Comparison of ENCODE assay signal across 3 fruit fly cellular contexts in genomic region chr3L:7815956-7816355, dm6.
A peak's percentile ranks its signal among the peaks of the same experiment; 100 is the strongest.
TF ChIP-seq lines count a peak whose summit lies in the region.

No protein-coding gene starts in this region.

TF ChIP-seq in whole organism, adult, 20 proteins besides CTCF, POLR2A, EP300 and RAD21:
- no peak for TF ChIP-seq Hr96 (GFP tag; optimal IDR thresholded peaks at IDR 0.05; lab: Kevin White, UChicago)
- TF ChIP-seq cic (GFP tag; optimal IDR thresholded peaks at IDR 0.05; lab: Kevin White, UChicago), result no peak
- peak; percentile 93 for TF ChIP-seq kay (GFP tag; lab: Kevin White, UChicago; ENCODE audit: borderline replicate concordance)

TF ChIP-seq in whole organism, prepupa, 60 proteins besides CTCF, POLR2A, EP300 and RAD21:
- no peak for TF ChIP-seq dsx (GFP tag; optimal IDR thresholded peaks at IDR 0.05; lab: Kevin White, UChicago; ENCODE audit: poor library complexity, severe bottlenecking)
- TF ChIP-seq Eip78C (GFP tag; lab: Kevin White, UChicago), result peak; percentile 35

TF ChIP-seq in whole organism, pupa, 21 proteins besides CTCF, POLR2A, EP300 and RAD21:
- TF ChIP-seq rn (GFP tag; IDR thresholded peaks at IDR 0.05; lab: Robert Waterston, UW), result no peak
- no peak for TF ChIP-seq CG15710 (tag; optimal IDR thresholded peaks at IDR 0.05; lab: Kevin White, UChicago)
- TF ChIP-seq Ets98B (GFP tag; IDR thresholded peaks at IDR 0.05; lab: Robert Waterston, UW), result no peak
- TF ChIP-seq CG32121 (GFP tag; IDR thresholded peaks at IDR 0.05; lab: Robert Waterston, UW), result 0 out of 2 replicates have a peak, but pooled peaks have one; percentile 4
- TF ChIP-seq CG13204 (GFP tag; optimal IDR thresholded peaks at IDR 0.05; lab: Kevin White, UChicago), result no peak
- no peak for TF ChIP-seq gl (tag; optimal IDR thresholded peaks at IDR 0.05; lab: Kevin White, UChicago)
- no peak for TF ChIP-seq Pif1A (GFP tag; optimal IDR thresholded peaks at IDR 0.05; lab: Kevin White, UChicago)
- TF ChIP-seq CG17806 (tag; optimal IDR thresholded peaks at IDR 0.05; lab: Kevin White, UChicago), result no peak
- TF ChIP-seq D1 (tag; optimal IDR thresholded peaks at IDR 0.05; lab: Kevin White, UChicago), result no peak
